Worm (Caenorhabditis elegans): ENCODE data around the gene Y54G2A.52.

The Y54G2A.52 gene

DNA sequence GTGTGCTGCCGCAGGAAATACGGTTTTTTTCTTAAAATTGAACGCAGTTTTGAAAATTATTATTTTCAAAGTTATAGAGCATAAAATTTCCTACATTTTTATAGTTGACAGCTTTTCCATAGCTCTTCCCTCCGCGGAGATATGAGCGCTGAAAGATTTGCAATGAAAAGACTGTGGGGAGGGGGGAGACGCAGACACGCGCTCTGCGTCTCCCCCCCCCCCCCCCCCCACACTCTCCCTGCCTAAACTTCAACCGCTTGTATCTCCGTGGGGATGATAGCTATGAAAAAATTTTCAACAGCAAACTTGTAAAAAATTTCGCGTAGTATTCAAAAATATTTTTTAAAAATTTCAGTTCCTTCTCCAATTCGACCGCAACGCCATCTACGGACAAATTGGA lies 37.0 kb downstream of the Y54G2A.52 start:
- TF ChIP-seq hlh-13 (GFP tag; optimal IDR thresholded peaks at IDR 0.05) (no peak), unc-42 (tag; optimal IDR thresholded peaks at IDR 0.05) (no peak), odd-2 (tag; optimal IDR thresholded peaks at IDR 0.05) (no peak), sox-4 (tag; optimal IDR thresholded peaks at IDR 0.05) (no peak), ets-4 (tag; optimal IDR thresholded peaks at IDR 0.05) (no peak), hlh-30 (tag; optimal IDR thresholded peaks at IDR 0.05; ENCODE audit: insufficient read depth) (no peak), pag-3 (tag; optimal IDR thresholded peaks at IDR 0.05; ENCODE audit: borderline replicate concordance) (no peak), pha-4 (tag; optimal IDR thresholded peaks at IDR 0.05) (no peak), ref-2 (tag; optimal IDR thresholded peaks at IDR 0.05) (no peak), lim-6 (tag; optimal IDR thresholded peaks at IDR 0.05) (no peak), tbx-7 (tag; optimal IDR thresholded peaks at IDR 0.05) (no peak), K02D7.2 (tag; optimal IDR thresholded peaks at IDR 0.05) (no peak), Y22D7AL.16 (tag; optimal IDR thresholded peaks at IDR 0.05) (no peak), hlh-15 (tag; optimal IDR thresholded peaks at IDR 0.05) (no peak), fkh-6 (tag; optimal IDR thresholded peaks at IDR 0.05) (no peak), ceh-9 (tag; optimal IDR thresholded peaks at IDR 0.05) (no peak), dmd-4 (tag; optimal IDR thresholded peaks at IDR 0.05; ENCODE audit: borderline replicate concordance) (no peak), ceh-19 (GFP tag; optimal IDR thresholded peaks at IDR 0.05) (no peak)

DNA sequence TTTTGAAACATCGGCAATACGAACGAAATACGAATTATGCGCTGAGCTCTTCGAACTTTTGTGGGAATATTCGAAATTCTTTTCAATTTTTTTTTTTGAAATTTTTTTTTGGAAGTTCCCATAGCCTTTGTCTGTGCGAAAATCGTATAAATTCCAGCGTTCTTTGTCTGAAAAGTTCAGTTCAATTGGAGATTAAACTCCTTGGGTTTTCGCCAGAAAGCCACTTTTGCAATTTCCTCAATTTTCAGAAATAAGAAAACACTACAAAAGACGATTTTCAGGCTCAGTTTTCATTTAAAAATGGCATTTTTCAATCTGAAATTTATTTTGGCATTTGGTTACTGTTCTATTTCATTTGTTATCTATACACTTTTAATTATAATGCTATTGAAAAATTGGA lies 39.3 kb downstream of the Y54G2A.52 start, which contains the start of gene Y54G2A.38:
Y54G2A.38 (plus strand) TSS at position 301 of the 400 bp plus-strand sequence.
- TF ChIP-seq elt-4 (tag; optimal IDR thresholded peaks at IDR 0.05) (no peak), Y22D7AL.16 (tag; optimal IDR thresholded peaks at IDR 0.05) (no peak), ttx-3 (tag; optimal IDR thresholded peaks at IDR 0.05) (no peak), sox-4 (tag; optimal IDR thresholded peaks at IDR 0.05) (no peak), tbx-2 (tag; optimal IDR thresholded peaks at IDR 0.05) (no peak), unc-3 (GFP tag; conservative IDR thresholded peaks at IDR 0.05) (no peak), unc-3 (tag; optimal IDR thresholded peaks at IDR 0.05) (no peak), syd-9 (tag; optimal IDR thresholded peaks at IDR 0.05) (no peak)

- TF ChIP-seq che-1 (tag; optimal IDR thresholded peaks at IDR 0.05), result no peak
- TF ChIP-seq pha-2 (tag; optimal IDR thresholded peaks at IDR 0.05), result no peak
- TF ChIP-seq ceh-31 (tag; optimal IDR thresholded peaks at IDR 0.05), result no peak
- no peak for TF ChIP-seq ama-1 (optimal IDR thresholded peaks at IDR 0.05)
- no peak for TF ChIP-seq sdc-2 (tag; optimal IDR thresholded peaks at IDR 0.05)
- TF ChIP-seq ceh-2 (tag; optimal IDR thresholded peaks at IDR 0.05), result no peak
- TF ChIP-seq unc-55 (GFP tag; optimal IDR thresholded peaks at IDR 0.05), result no peak
- TF ChIP-seq nhr-11 (tag; optimal IDR thresholded peaks at IDR 0.05), result no peak
- TF ChIP-seq ztf-16 (tag; optimal IDR thresholded peaks at IDR 0.05), result no peak
- no peak for TF ChIP-seq tbx-2 (tag; optimal IDR thresholded peaks at IDR 0.05)
- TF ChIP-seq dve-1 (tag; optimal IDR thresholded peaks at IDR 0.05), result no peak
- no peak for TF ChIP-seq ttx-3 (tag; optimal IDR thresholded peaks at IDR 0.05)
- TF ChIP-seq ahr-1 (tag; optimal IDR thresholded peaks at IDR 0.05), result no peak
- TF ChIP-seq mec-3 (tag; optimal IDR thresholded peaks at IDR 0.05; ENCODE audit: borderline replicate concordance), result no peak
- no peak for TF ChIP-seq fkh-10 (GFP tag; optimal IDR thresholded peaks at IDR 0.05)
- no peak for TF ChIP-seq dmd-4 (tag; optimal IDR thresholded peaks at IDR 0.05; ENCODE audit: borderline replicate concordance)
- TF ChIP-seq hlh-30 (tag; optimal IDR thresholded peaks at IDR 0.05; ENCODE audit: insufficient read depth), result no peak
- no peak for TF ChIP-seq C08G9.2 (tag; optimal IDR thresholded peaks at IDR 0.05)
Measured at ce11 chrIV:2758079-2758478, 40.4 kb downstream of the Y54G2A.52 start.

DNA sequence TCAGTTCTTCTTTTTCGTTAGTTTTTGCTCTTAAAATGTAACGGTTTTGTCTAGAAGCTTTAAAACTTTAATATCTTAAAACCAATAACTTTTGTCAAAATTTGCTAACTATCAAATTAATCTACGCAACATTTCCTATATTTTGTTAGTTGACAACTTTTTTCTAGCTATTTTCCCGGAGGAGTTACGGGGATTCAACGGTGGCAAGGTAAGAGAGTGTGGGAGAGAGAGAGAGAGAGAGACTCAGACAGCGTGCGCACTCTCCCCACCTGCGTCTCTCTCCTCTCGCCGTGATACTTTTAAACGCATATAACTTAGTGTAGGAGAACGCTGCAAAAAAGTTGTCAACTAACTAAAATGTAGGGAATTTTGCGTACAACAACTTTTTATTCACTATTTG lies 44.9 kb downstream of the Y54G2A.52 start:
- no peak for TF ChIP-seq ref-2 (tag; optimal IDR thresholded peaks at IDR 0.05)
- no peak for TF ChIP-seq fkh-10 (GFP tag; optimal IDR thresholded peaks at IDR 0.05)
- TF ChIP-seq madf-2 (tag; optimal IDR thresholded peaks at IDR 0.05), result no peak
- TF ChIP-seq lim-6 (tag; optimal IDR thresholded peaks at IDR 0.05), result no peak
- no peak for TF ChIP-seq ceh-45 (GFP tag; IDR thresholded peaks at IDR 0.05)
- TF ChIP-seq pha-4 (tag; optimal IDR thresholded peaks at IDR 0.05), result no peak
- no peak for TF ChIP-seq pros-1 (tag; optimal IDR thresholded peaks at IDR 0.05)
- no peak for TF ChIP-seq ceh-9 (tag; optimal IDR thresholded peaks at IDR 0.05)
- TF ChIP-seq ets-4 (tag; optimal IDR thresholded peaks at IDR 0.05), result no peak
- TF ChIP-seq rnt-1 (tag; optimal IDR thresholded peaks at IDR 0.05), result no peak
- no peak for TF ChIP-seq elt-4 (tag; optimal IDR thresholded peaks at IDR 0.05)
- no peak for TF ChIP-seq dmd-4 (tag; optimal IDR thresholded peaks at IDR 0.05; ENCODE audit: borderline replicate concordance)
- TF ChIP-seq hlh-15 (tag; optimal IDR thresholded peaks at IDR 0.05), result no peak

Measured in whole organism, late embryonic.